Worm (Caenorhabditis elegans) whole organism, midembryonic: Measurements from ENCODE around the gene D1014.5.

Experiments used
- T22C8.4 ChIP-seq: fragments of 200-800 bp; sonication (Bioruptor generic); IDR thresholded peaks from 2 replicates; pipeline ENCODE4 v1.3.6; 2022; ENCODE audit warnings: missing genetic modification characterization, missing compliant biosample characterization
- cog-1 ChIP-seq: sonication (generic microtip); optimal IDR thresholded peaks from 2 replicates; lab custom pipeline; 2016; ENCODE audit warnings: missing genetic modification characterization, missing compliant biosample characterization
- flt-1 ChIP-seq: fragments of 200-800 bp; sonication (Bioruptor generic); IDR thresholded peaks from 2 replicates; pipeline ENCODE4 v1.3.6; 2022; ENCODE audit warnings: missing genetic modification characterization, missing compliant biosample characterization
- klf-2 ChIP-seq: fragments of 200-800 bp; sonication (Bioruptor generic); conservative IDR thresholded peaks from 2 replicates; pipeline ENCODE4 v1.3.6; 2022; ENCODE audit warnings: missing genetic modification reagents, missing genetic modification characterization, missing compliant biosample characterization
- med-1 ChIP-seq: sonication (generic microtip); optimal IDR thresholded peaks from 2 replicates; lab custom pipeline; 2017; ENCODE audit warnings: missing genetic modification characterization, mild to moderate bottlenecking, missing compliant biosample characterization, antibody characterized with exemption, missing genetic modification reagents; ENCODE audit not compliant: insufficient read depth
- ref-1 ChIP-seq: fragments of 200-800 bp; sonication (Bioruptor generic); conservative IDR thresholded peaks from 2 replicates; pipeline ENCODE4 v1.3.6; 2022; ENCODE audit warnings: missing genetic modification reagents, missing genetic modification characterization, missing compliant biosample characterization
- tab-1 ChIP-seq: fragments of 200-800 bp; sonication (Bioruptor generic); IDR thresholded peaks from 2 replicates; pipeline ENCODE4 v1.3.6; 2022; ENCODE audit warnings: missing genetic modification characterization, missing compliant biosample characterization
- ztf-23 ChIP-seq: fragments of 200-800 bp; sonication (Bioruptor generic); IDR thresholded peaks from 2 replicates; pipeline ENCODE4 v1.3.6; 2022; ENCODE audit warnings: missing genetic modification reagents, missing genetic modification characterization, missing compliant biosample characterization
- ztf-29 ChIP-seq: fragments of 200-800 bp; sonication (Bioruptor generic); IDR thresholded peaks from 2 replicates; pipeline ENCODE4 v1.3.6; 2022; ENCODE audit warnings: missing genetic modification reagents, missing genetic modification characterization, missing compliant biosample characterization

D1014.5 gene

ce11 chrV:8159629-8160028, 36.1 kb downstream of the D1014.5 start, which contains the start of gene F20D6.6:
Gene F20D6.6, plus strand, starts transcription at chrV:8159929.
- TF ChIP-seq ztf-29 (GFP tag; lab: Robert Waterston, UW) (no peak), T22C8.4 (GFP tag; lab: Robert Waterston, UW) (no peak), klf-2 (GFP tag; lab: Robert Waterston, UW) (no peak), ztf-23 (GFP tag; lab: Robert Waterston, UW) (no peak), tab-1 (GFP tag; lab: Robert Waterston, UW) (no peak), cog-1 (tag; lab: Kevin White, UChicago) (no peak), med-1 (no peak), flt-1 (GFP tag; lab: Robert Waterston, UW) (no peak)

- TF ChIP-seq tab-1 (GFP tag; lab: Robert Waterston, UW) (no peak), med-1 (no peak), cog-1 (tag; lab: Kevin White, UChicago) (no peak), klf-2 (GFP tag; lab: Robert Waterston, UW) (no peak), T22C8.4 (GFP tag; lab: Robert Waterston, UW) (no peak), ztf-29 (GFP tag; lab: Robert Waterston, UW) (no peak), ztf-23 (GFP tag; lab: Robert Waterston, UW) (no peak), flt-1 (GFP tag; lab: Robert Waterston, UW) (no peak), ref-1 (GFP tag; lab: Robert Waterston, UW) (no peak)
These were observed 38.2 kb downstream of the D1014.5 start, which contains the start of gene F20D6.5 for ce11 chrV:8161699-8162098. Gene F20D6.5, plus strand, starts transcription at chrV:8161957.

DNA sequence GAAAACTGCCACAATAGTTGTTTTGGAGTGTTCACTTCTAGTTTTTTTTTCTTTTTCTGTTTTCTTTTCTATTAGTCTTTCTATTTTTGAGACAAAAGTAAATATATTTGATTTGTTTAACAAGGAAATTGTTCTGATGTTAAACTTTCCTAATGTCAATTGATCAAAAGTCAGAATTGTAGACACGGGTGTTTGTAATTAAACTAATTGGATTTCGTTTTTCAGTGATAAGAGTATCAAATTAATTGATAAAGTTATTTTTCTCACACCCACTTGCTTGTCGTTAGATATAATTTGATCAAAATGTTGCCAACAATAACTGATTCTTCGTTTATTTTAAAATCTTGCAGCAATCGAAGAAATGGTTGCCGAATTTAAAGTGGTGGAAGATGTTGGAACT, 39.7 kb downstream of the D1014.5 start:
- TF ChIP-seq cog-1 (tag; lab: Kevin White, UChicago) = no peak
- TF ChIP-seq ztf-29 (GFP tag; lab: Robert Waterston, UW) = no peak
- TF ChIP-seq flt-1 (GFP tag; lab: Robert Waterston, UW) = no peak

DNA sequence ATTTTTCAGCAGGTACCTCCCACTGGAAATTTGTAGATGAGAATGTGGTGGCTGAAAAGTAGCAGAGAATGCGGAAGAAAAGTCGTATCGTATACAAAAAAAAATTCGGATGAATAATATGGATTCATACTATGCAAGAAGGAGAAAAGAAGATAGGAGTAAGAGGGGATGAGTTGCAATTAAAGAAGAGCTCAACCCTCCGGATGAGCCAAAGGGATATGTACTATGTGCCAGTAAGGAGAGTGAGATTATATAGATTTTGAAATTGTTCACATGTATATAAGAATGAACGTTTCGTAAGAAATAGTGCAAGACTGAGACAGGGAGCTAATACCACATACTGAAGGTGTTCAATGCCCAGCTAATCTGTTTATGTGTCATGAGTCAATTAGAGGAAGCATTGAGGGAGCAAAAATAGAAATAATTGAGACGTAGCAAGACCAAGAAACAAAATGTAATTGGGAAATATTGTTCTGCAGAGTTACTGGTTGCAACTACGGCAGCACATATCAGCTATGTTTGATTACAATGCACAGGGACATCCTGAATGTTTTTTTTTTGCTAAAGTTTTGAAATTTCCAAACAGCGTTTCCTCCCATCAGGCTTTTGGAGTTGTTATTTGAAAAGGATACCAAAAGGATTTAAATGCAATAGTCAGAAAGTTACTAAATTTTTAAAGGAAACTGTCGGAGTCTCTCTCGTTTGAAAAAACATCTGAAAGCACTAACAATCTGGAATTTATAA, 44.9 kb downstream of the D1014.5 start, which contains the start of gene F20D6.8:
F20D6.8 (minus strand) TSS at position 51 of the 744 bp plus-strand sequence.
- TF ChIP-seq tab-1 (GFP tag; lab: Robert Waterston, UW) (no peak), ztf-29 (GFP tag; lab: Robert Waterston, UW) (no peak), ztf-23 (GFP tag; lab: Robert Waterston, UW) (no peak), med-1 (no peak), klf-2 (GFP tag; lab: Robert Waterston, UW) (no peak), flt-1 (GFP tag; lab: Robert Waterston, UW) (no peak), cog-1 (tag; lab: Kevin White, UChicago) (no peak)

- no peak for TF ChIP-seq cog-1 (tag; lab: Kevin White, UChicago)
These were observed 45.7 kb downstream of the D1014.5 start for ce11 chrV:8169150-8169549.

ce11 chrV:8170300-8170699, 46.8 kb downstream of the D1014.5 start:
- TF ChIP-seq klf-2 (GFP tag; lab: Robert Waterston, UW) (no peak), tab-1 (GFP tag; lab: Robert Waterston, UW) (no peak), med-1 (no peak), T22C8.4 (GFP tag; lab: Robert Waterston, UW) (no peak), ztf-29 (GFP tag; lab: Robert Waterston, UW) (no peak), ref-1 (GFP tag; lab: Robert Waterston, UW) (no peak), flt-1 (GFP tag; lab: Robert Waterston, UW) (no peak), ztf-23 (GFP tag; lab: Robert Waterston, UW) (no peak), cog-1 (tag; lab: Kevin White, UChicago) (no peak)

DNA sequence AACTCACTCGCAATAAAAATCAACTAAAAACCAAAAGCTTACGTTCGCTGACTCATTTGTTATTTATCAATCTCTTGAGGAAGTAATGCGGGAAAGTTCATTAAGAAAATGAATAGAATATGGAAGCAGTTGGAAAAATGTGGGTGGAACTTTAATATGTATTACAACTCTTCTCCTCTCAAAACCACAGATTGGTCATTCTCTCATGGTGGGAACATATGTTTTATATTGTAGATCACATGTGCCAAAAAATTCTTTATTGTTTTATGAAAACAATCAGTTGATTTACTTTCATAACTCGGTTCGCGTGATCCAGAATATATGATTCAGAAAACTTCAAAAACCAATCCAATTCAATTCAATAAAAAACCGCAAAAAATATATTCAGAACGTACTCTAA, 48.2 kb downstream of the D1014.5 start:
- TF ChIP-seq flt-1 (GFP tag; lab: Robert Waterston, UW) (no peak), ztf-23 (GFP tag; lab: Robert Waterston, UW) (no peak), klf-2 (GFP tag; lab: Robert Waterston, UW) (no peak), ztf-29 (GFP tag; lab: Robert Waterston, UW) (no peak), tab-1 (GFP tag; lab: Robert Waterston, UW) (no peak), T22C8.4 (GFP tag; lab: Robert Waterston, UW) (no peak), ref-1 (GFP tag; lab: Robert Waterston, UW) (no peak), cog-1 (tag; lab: Kevin White, UChicago) (no peak), med-1 (no peak)
